Worm (Caenorhabditis elegans) whole organism, young adult: ENCODE results near the gene F17H10.2.
A peak's percentile ranks its signal among the peaks of the same experiment; 100 is the strongest.

ENCODE experiments used
- B0336.3 ChIP-seq: fragments of 200-800 bp; sonication (Bioruptor generic); IDR thresholded peaks from 2 replicates; pipeline ENCODE4 v1.3.6; 2022; ENCODE audit warnings: missing genetic modification characterization, missing compliant biosample characterization
- F23B12.7 ChIP-seq: sonication (generic microtip); optimal IDR thresholded peaks from 2 replicates; lab custom pipeline; 2017; ENCODE audit warnings: missing genetic modification characterization, mild to moderate bottlenecking, missing compliant biosample characterization, antibody characterized with exemption, moderate library complexity; ENCODE audit not compliant: insufficient read depth
- F39B2.1 ChIP-seq: fragments of 200-800 bp; sonication (Bioruptor generic); IDR thresholded peaks from 2 replicates; pipeline ENCODE4 v1.3.6; 2022; ENCODE audit warnings: missing genetic modification reagents, missing genetic modification characterization, missing compliant biosample characterization
- F52B5.7 ChIP-seq: sonication (generic microtip); optimal IDR thresholded peaks from 2 replicates; lab custom pipeline; 2016; ENCODE audit warnings: mild to moderate bottlenecking, missing genetic modification characterization, missing compliant biosample characterization
- F55B11.4 ChIP-seq: sonication (generic microtip); optimal IDR thresholded peaks from 2 replicates; lab custom pipeline; 2016; ENCODE audit warnings: missing compliant biosample characterization, missing genetic modification characterization, borderline replicate concordance; ENCODE audit not compliant: insufficient read depth
- F57A8.1 ChIP-seq: fragments of 200-800 bp; sonication (Bioruptor generic); optimal IDR thresholded peaks from 2 replicates; lab custom pipeline; 2018; ENCODE audit warnings: mild to moderate bottlenecking, missing genetic modification characterization, moderate library complexity, missing compliant biosample characterization
- Y53F4B.3 ChIP-seq: fragments of 200-800 bp; sonication (Bioruptor generic); IDR thresholded peaks from 2 replicates; pipeline ENCODE4 v1.3.6; 2022; ENCODE audit warnings: missing genetic modification reagents, missing genetic modification characterization, missing compliant biosample characterization
- ZK185.1 ChIP-seq: sonication (generic microtip); optimal IDR thresholded peaks from 2 replicates; lab custom pipeline; 2016; ENCODE audit warnings: mild to moderate bottlenecking, missing genetic modification characterization, missing compliant biosample characterization; ENCODE audit not compliant: poor library complexity, severe bottlenecking
- atf-7 ChIP-seq: sonication (generic microtip); optimal IDR thresholded peaks from 2 replicates; lab custom pipeline; 2017; ENCODE audit warnings: mild to moderate bottlenecking, missing genetic modification characterization, missing compliant biosample characterization
- attf-3 ChIP-seq: fragments of 200-800 bp; sonication (Bioruptor generic); conservative IDR thresholded peaks from 2 replicates; pipeline ENCODE4 v1.3.6; 2022; ENCODE audit warnings: missing genetic modification reagents, missing genetic modification characterization, missing compliant biosample characterization
- bed-1 ChIP-seq: fragments of 200-800 bp; sonication (Bioruptor generic); IDR thresholded peaks from 2 replicates; pipeline ENCODE4 v1.3.6; 2022; ENCODE audit warnings: missing genetic modification reagents, missing genetic modification characterization, missing compliant biosample characterization
- ccch-3 ChIP-seq: fragments of 200-800 bp; sonication (Bioruptor generic); optimal IDR thresholded peaks from 2 replicates; lab custom pipeline; 2018; ENCODE audit warnings: mild to moderate bottlenecking, missing genetic modification characterization, missing compliant biosample characterization
- cebp-1 ChIP-seq, 2 experiments: fragments of 200-800 bp in 1 of 2; sonication (Bioruptor generic) in 1 of 2; sonication (generic microtip) in 1 of 2; IDR thresholded peaks in 1 of 2; optimal IDR thresholded peaks in 1 of 2; 2 replicates each; pipeline versions ENCODE4 v1.3.6 to Lab custom; 2017 to 2022; ENCODE audit warnings: missing compliant biosample characterization in 2 of 2, missing genetic modification characterization in 2 of 2, mild to moderate bottlenecking in 1 of 2, missing genetic modification reagents in 1 of 2, moderate library complexity in 1 of 2
- cebp-2 ChIP-seq: fragments of 200-800 bp; sonication (Bioruptor generic); IDR thresholded peaks from 2 replicates; pipeline ENCODE4 v1.3.6; 2022; ENCODE audit warnings: missing genetic modification characterization, missing compliant biosample characterization
- ceh-40 ChIP-seq: fragments of 200-800 bp; sonication (Bioruptor generic); IDR thresholded peaks from 2 replicates; pipeline ENCODE4 v1.3.6; 2022; ENCODE audit warnings: missing genetic modification characterization, missing compliant biosample characterization
- ceh-58 ChIP-seq: fragments of 200-800 bp; sonication (Bioruptor generic); IDR thresholded peaks from 2 replicates; pipeline ENCODE4 v1.3.6; 2022; ENCODE audit warnings: missing genetic modification characterization, missing compliant biosample characterization
- ceh-79 ChIP-seq: sonication (generic microtip); optimal IDR thresholded peaks from 2 replicates; lab custom pipeline; 2017; ENCODE audit warnings: mild to moderate bottlenecking, missing genetic modification characterization, missing compliant biosample characterization
- egl-44 ChIP-seq: fragments of 200-800 bp; sonication (Bioruptor generic); IDR thresholded peaks from 2 replicates; pipeline ENCODE4 v1.3.6; 2022; ENCODE audit warnings: missing genetic modification reagents, missing genetic modification characterization, missing compliant biosample characterization
- ekl-4 ChIP-seq: fragments of 200-800 bp; sonication (Bioruptor generic); IDR thresholded peaks from 2 replicates; pipeline ENCODE4 v1.3.6; 2022; ENCODE audit warnings: missing genetic modification reagents, missing genetic modification characterization, missing compliant biosample characterization
- gei-17 ChIP-seq: fragments of 200-800 bp; sonication (Bioruptor generic); optimal IDR thresholded peaks from 2 replicates; lab custom pipeline; 2018; ENCODE audit warnings: mild to moderate bottlenecking, missing genetic modification characterization, missing compliant biosample characterization
- hlh-26 ChIP-seq: fragments of 200-800 bp; sonication (Bioruptor generic); conservative IDR thresholded peaks from 2 replicates; pipeline ENCODE4 v1.3.6; 2022; ENCODE audit warnings: missing genetic modification reagents, missing genetic modification characterization, missing compliant biosample characterization
- hmg-1.2 ChIP-seq: fragments of 200-800 bp; sonication (Bioruptor generic); IDR thresholded peaks from 2 replicates; pipeline ENCODE4 v1.3.6; 2022; ENCODE audit warnings: missing genetic modification reagents, missing genetic modification characterization, missing compliant biosample characterization
- hmg-20 ChIP-seq: fragments of 200-800 bp; sonication (Bioruptor generic); IDR thresholded peaks from 2 replicates; pipeline ENCODE4 v1.3.6; 2022; ENCODE audit warnings: missing genetic modification reagents, missing genetic modification characterization, missing compliant biosample characterization
- hsf-1 ChIP-seq: fragments of 200-800 bp; sonication (Bioruptor generic); IDR thresholded peaks from 2 replicates; pipeline ENCODE4 v1.3.6; 2022; ENCODE audit warnings: missing genetic modification reagents, missing genetic modification characterization, missing compliant biosample characterization
- let-526 ChIP-seq: fragments of 200-800 bp; sonication (Bioruptor generic); IDR thresholded peaks from 2 replicates; pipeline ENCODE4 v1.3.6; 2022; ENCODE audit warnings: missing genetic modification reagents, missing genetic modification characterization, missing compliant biosample characterization
- lin-26 ChIP-seq: fragments of 200-800 bp; sonication (Bioruptor generic); IDR thresholded peaks from 2 replicates; pipeline ENCODE4 v1.3.6; 2022; ENCODE audit warnings: missing genetic modification reagents, missing genetic modification characterization, missing compliant biosample characterization
- lin-35 ChIP-seq, 3 experiments: fragments of 150-350 bp in 2 of 3; sonication (generic microtip) in 1 of 3; optimal IDR thresholded peaks; 2 replicates each; lab custom pipeline; 2014 to 2018; ENCODE audit warnings: missing biosample characterization in 3 of 3, missing genetic modification characterization in 3 of 3, missing genetic modification reagents in 3 of 3
- mcd-1 ChIP-seq: fragments of 200-800 bp; sonication (Bioruptor generic); IDR thresholded peaks from 2 replicates; pipeline ENCODE4 v1.3.6; 2022; ENCODE audit warnings: missing genetic modification reagents, missing genetic modification characterization, missing compliant biosample characterization
- mes-4 ChIP-seq: sonication (generic microtip); optimal IDR thresholded peaks from 2 replicates; lab custom pipeline; 2016; ENCODE audit warnings: missing genotype, missing genetic modification characterization, missing compliant biosample characterization
- nfya-2 ChIP-seq: fragments of 200-800 bp; sonication (Bioruptor generic); IDR thresholded peaks from 2 replicates; pipeline ENCODE4 v1.3.6; 2022; ENCODE audit warnings: missing genetic modification reagents, missing genetic modification characterization, missing compliant biosample characterization
- nhr-27 ChIP-seq: fragments of 200-800 bp; sonication (Bioruptor generic); optimal IDR thresholded peaks from 2 replicates; lab custom pipeline; 2018; ENCODE audit warnings: mild to moderate bottlenecking, missing genetic modification characterization, moderate library complexity, missing compliant biosample characterization
- nhr-80 ChIP-seq: sonication (generic microtip); optimal IDR thresholded peaks from 2 replicates; lab custom pipeline; 2016; ENCODE audit warnings: missing genetic modification characterization, missing compliant biosample characterization
- nhr-90 ChIP-seq: sonication (generic microtip); optimal IDR thresholded peaks from 2 replicates; lab custom pipeline; 2016; ENCODE audit warnings: missing genotype, mild to moderate bottlenecking, missing genetic modification characterization, missing compliant biosample characterization
- rcor-1 ChIP-seq: fragments of 200-800 bp; sonication (Bioruptor generic); IDR thresholded peaks from 2 replicates; pipeline ENCODE4 v1.3.6; 2022; ENCODE audit warnings: missing genetic modification reagents, missing genetic modification characterization, missing compliant biosample characterization
- sdz-38 ChIP-seq: sonication (generic microtip); optimal IDR thresholded peaks from 2 replicates; lab custom pipeline; 2016; ENCODE audit warnings: missing genotype, missing genetic modification characterization, missing compliant biosample characterization
- sea-2 ChIP-seq: fragments of 200-800 bp; sonication (Bioruptor generic); IDR thresholded peaks from 2 replicates; pipeline ENCODE4 v1.3.6; 2022; ENCODE audit warnings: missing genetic modification characterization, missing compliant biosample characterization
- snpc-1.3 ChIP-seq: sonication (generic microtip); optimal IDR thresholded peaks from 2 replicates; lab custom pipeline; 2017; ENCODE audit warnings: missing genetic modification characterization, mild to moderate bottlenecking, missing compliant biosample characterization, antibody characterized with exemption, moderate library complexity, missing genotype, missing genetic modification reagents; ENCODE audit not compliant: insufficient read depth
- snpc-3.4 ChIP-seq: sonication (generic microtip); optimal IDR thresholded peaks from 2 replicates; lab custom pipeline; 2017; ENCODE audit warnings: missing genetic modification characterization, mild to moderate bottlenecking, missing compliant biosample characterization, antibody characterized with exemption, moderate library complexity, missing genotype, missing genetic modification reagents
- unc-62 ChIP-seq: fragments of 150-350 bp; optimal IDR thresholded peaks from 2 replicates; lab custom pipeline; 2014; ENCODE audit warnings: missing biosample characterization, missing genetic modification reagents, missing genetic modification characterization
- xnd-1 ChIP-seq: sonication (generic microtip); optimal IDR thresholded peaks from 2 replicates; lab custom pipeline; 2016; ENCODE audit warnings: missing genotype, missing genetic modification reagents, missing genetic modification characterization, missing compliant biosample characterization
- ztf-22 ChIP-seq: fragments of 200-800 bp; sonication (Bioruptor generic); optimal IDR thresholded peaks from 2 replicates; lab custom pipeline; 2018; ENCODE audit warnings: mild to moderate bottlenecking, missing genetic modification characterization, moderate library complexity, missing compliant biosample characterization
- ztf-26 ChIP-seq: sonication (generic microtip); optimal IDR thresholded peaks from 2 replicates; lab custom pipeline; 2017; ENCODE audit warnings: missing genetic modification characterization, missing compliant biosample characterization
- ztf-28 ChIP-seq: fragments of 200-800 bp; sonication (Bioruptor generic); IDR thresholded peaks from 2 replicates; pipeline ENCODE4 v1.3.6; 2022; ENCODE audit warnings: missing genetic modification reagents, missing genetic modification characterization, missing compliant biosample characterization
- ztf-3 ChIP-seq: fragments of 200-800 bp; sonication (Bioruptor generic); optimal IDR thresholded peaks from 2 replicates; lab custom pipeline; 2018; ENCODE audit warnings: mild to moderate bottlenecking, missing genetic modification characterization, missing compliant biosample characterization

The F17H10.2 gene

DNA sequence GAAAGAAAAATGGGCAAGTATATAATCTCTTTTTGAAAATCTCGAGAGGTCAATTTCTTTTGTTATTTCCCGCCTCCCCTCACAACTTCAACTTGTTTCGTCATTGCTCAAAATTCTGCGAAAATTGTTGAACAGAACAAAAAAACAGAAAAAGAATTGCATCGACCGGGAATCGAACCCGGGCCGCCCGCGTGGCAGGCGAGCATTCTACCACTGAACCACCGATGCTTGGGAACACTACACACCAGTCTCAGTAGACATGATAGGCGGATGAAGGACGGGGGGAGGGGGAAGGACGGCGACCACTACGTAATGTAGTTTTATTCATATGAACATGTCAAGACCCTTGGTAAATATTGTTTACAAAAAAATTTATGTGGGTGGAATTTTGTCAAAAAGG, 7.5 kb downstream of the F17H10.2 start (continued):
- TF ChIP-seq hsf-1 (GFP tag; lab: Robert Waterston, UW) = 0 out of 2 replicates have a peak, but pooled peaks have one; percentile 23
- peak; percentile 70 for TF ChIP-seq mcd-1 (GFP tag; lab: Robert Waterston, UW)
- TF ChIP-seq F55B11.4 (tag; lab: Kevin White, UChicago) = no peak
- peak; percentile 67 for TF ChIP-seq F23B12.7
- peak; percentile 64 for TF ChIP-seq ZK185.1 (tag; lab: Kevin White, UChicago)
- peak; percentile 38 for TF ChIP-seq ztf-22 (GFP tag; lab: Kevin White, UChicago)

DNA sequence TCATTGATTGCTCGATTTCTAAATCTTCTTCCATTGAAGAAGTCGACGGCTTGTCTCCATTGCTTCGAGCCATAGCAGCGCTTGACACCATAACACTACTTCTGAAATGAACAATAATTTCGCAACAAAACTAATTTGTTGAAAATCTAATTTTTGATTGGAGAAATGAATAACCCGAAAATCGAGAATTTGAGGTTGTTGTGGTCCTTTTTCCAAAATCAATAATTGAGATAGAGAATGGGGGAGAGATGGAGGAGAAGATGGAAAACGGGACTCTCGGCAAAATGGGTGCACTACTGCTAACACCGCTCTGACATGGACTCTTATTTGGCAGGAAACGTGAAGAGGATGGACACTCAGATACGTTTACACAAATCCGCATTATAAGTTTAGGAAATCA, 8.6 kb downstream of the F17H10.2 start, which contains the start of gene snx-17:
Gene snx-17, minus strand, starts transcription at position 101 of the 400 bp plus-strand sequence.
- TF ChIP-seq egl-44 (GFP tag; lab: Robert Waterston, UW) = no peak
- no peak for TF ChIP-seq atf-7 (tag; lab: Kevin White, UChicago)
- TF ChIP-seq ztf-26 (tag; lab: Kevin White, UChicago) = no peak
- TF ChIP-seq ccch-3 (GFP tag; lab: Kevin White, UChicago) = no peak
- TF ChIP-seq mes-4 = no peak
- no peak for TF ChIP-seq hsf-1 (GFP tag; lab: Robert Waterston, UW)
- TF ChIP-seq F39B2.1 (GFP tag; lab: Robert Waterston, UW) = no peak
- TF ChIP-seq unc-62 (GFP tag; lab: Kevin White, UChicago) = no peak
- no peak for TF ChIP-seq snpc-3.4 (tag; lab: Kevin White, UChicago)
- no peak for TF ChIP-seq cebp-2 (GFP tag; lab: Robert Waterston, UW)
- TF ChIP-seq ceh-40 = no peak
- no peak for TF ChIP-seq sdz-38
- TF ChIP-seq nfya-2 (GFP tag; lab: Robert Waterston, UW) = no peak
- no peak for TF ChIP-seq nhr-80
- no peak for TF ChIP-seq xnd-1 (tag; lab: Kevin White, UChicago)
- no peak for TF ChIP-seq nhr-90 (tag; lab: Kevin White, UChicago)
- no peak for TF ChIP-seq cebp-1 (GFP tag; IDR thresholded peaks at IDR 0.05; lab: Robert Waterston, UW)
- no peak for TF ChIP-seq cebp-1 (tag; optimal IDR thresholded peaks at IDR 0.05; lab: Kevin White, UChicago)
- no peak for TF ChIP-seq F52B5.7 (tag; lab: Kevin White, UChicago)
- no peak for TF ChIP-seq lin-26 (GFP tag; lab: Robert Waterston, UW)
- TF ChIP-seq, all 124 proteins: peak for 0

DNA sequence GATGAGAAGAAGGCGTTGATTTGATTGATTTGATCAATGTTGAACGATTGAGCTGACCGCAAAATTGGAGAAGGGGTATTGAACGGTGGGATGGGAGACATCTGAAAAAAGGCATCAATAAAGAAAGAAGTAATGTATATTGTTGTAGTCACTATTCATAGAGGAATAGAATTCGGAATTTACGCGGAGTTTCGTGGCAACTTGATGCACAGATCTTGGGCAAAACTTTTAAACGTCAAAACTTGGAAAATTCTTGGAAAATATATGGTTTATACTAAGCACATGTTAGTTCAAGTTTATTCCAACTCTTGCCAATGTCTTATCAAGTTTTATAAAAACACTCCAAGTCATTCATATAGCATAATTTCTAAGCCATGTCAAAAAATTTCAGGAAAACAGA, 12.8 kb downstream of the F17H10.2 start, which contains the start of gene F17H10.4:
Gene F17H10.4, minus strand, starts transcription at position 101 of the 400 bp plus-strand sequence.
- no peak for TF ChIP-seq ceh-58 (GFP tag; lab: Robert Waterston, UW)
- TF ChIP-seq hlh-26 (GFP tag; lab: Robert Waterston, UW) = no peak
- TF ChIP-seq snpc-1.3 (tag; lab: Kevin White, UChicago) = no peak
- no peak for TF ChIP-seq sea-2
- no peak for TF ChIP-seq F57A8.1 (GFP tag; lab: Kevin White, UChicago)
- no peak for TF ChIP-seq Y53F4B.3 (GFP tag; lab: Robert Waterston, UW)
- TF ChIP-seq B0336.3 (GFP tag; lab: Robert Waterston, UW) = no peak
- TF ChIP-seq let-526 (GFP tag; lab: Robert Waterston, UW) = no peak
- no peak for TF ChIP-seq ztf-3 (GFP tag; lab: Kevin White, UChicago)

DNA sequence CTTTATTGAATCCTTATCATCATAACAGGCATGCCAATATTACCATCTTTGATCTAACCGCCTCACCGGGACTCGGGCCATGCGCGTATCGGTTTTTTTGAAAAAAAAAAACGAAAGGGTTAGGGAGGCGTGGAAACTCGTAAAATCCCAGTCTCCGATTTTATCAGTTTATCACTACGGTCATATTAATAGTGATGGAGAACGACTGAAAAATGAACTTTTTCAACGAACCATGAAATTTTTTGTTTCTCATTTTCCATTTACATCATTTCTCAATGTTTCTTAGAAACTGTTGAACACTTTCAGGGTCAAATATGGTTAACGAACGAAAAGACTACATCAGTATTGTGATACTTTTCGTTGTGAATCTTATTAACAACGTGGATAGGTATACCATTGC, 16.4 kb downstream of the F17H10.2 start, which contains the start of gene spin-3:
Gene spin-3, plus strand, starts transcription at position 301 of the 400 bp plus-strand sequence.
- TF ChIP-seq ztf-28 (GFP tag; lab: Robert Waterston, UW) (no peak), hmg-20 (GFP tag; lab: Robert Waterston, UW) (no peak), bed-1 (GFP tag; lab: Robert Waterston, UW) (no peak), attf-3 (GFP tag; lab: Robert Waterston, UW) (no peak), hmg-1.2 (GFP tag; lab: Robert Waterston, UW) (no peak), ekl-4 (GFP tag; lab: Robert Waterston, UW) (no peak), lin-35 (GFP tag; optimal IDR thresholded peaks at IDR 0.05; lab: Kevin White, UChicago) (no peak), rcor-1 (no peak), lin-26 (GFP tag; lab: Robert Waterston, UW) (no peak), nhr-27 (tag; lab: Kevin White, UChicago) (no peak), ceh-79 (tag; lab: Kevin White, UChicago) (no peak), cebp-1 (GFP tag; IDR thresholded peaks at IDR 0.05; lab: Robert Waterston, UW) (no peak), cebp-1 (tag; optimal IDR thresholded peaks at IDR 0.05; lab: Kevin White, UChicago) (no peak), gei-17 (GFP tag; lab: Kevin White, UChicago) (no peak)
